Worm (Caenorhabditis elegans): Measurements from ENCODE around the gene F43H9.3.

The F43H9.3 gene

ce11 chrV:8040247-8041084 lies 15.7 kb upstream of the F43H9.3 start:
- TF ChIP-seq ceh-16 (tag; optimal IDR thresholded peaks at IDR 0.05) (peak; percentile 64), C34F6.9 (tag; optimal IDR thresholded peaks at IDR 0.05) (no peak), nhr-21 (tag; optimal IDR thresholded peaks at IDR 0.05) (peak; percentile 93), unc-62 (GFP tag; optimal IDR thresholded peaks at IDR 0.05) (no peak), zag-1 (tag; optimal IDR thresholded peaks at IDR 0.05) (no peak), ztf-1 (GFP tag; conservative IDR thresholded peaks at IDR 0.05) (no peak), nhr-11 (tag; optimal IDR thresholded peaks at IDR 0.05) (no peak), nhr-23 (tag; optimal IDR thresholded peaks at IDR 0.05) (no peak), F13H6.1 (tag; optimal IDR thresholded peaks at IDR 0.05) (no peak), ztf-11 (tag; optimal IDR thresholded peaks at IDR 0.05) (no peak), sma-9 (GFP tag; optimal IDR thresholded peaks at IDR 0.05) (peak; percentile 79), sma-9 (tag; optimal IDR thresholded peaks at IDR 0.05) (no peak), blmp-1 (tag; optimal IDR thresholded peaks at IDR 0.05; ENCODE audit: insufficient read depth) (peak; percentile 83), nhr-12 (tag; optimal IDR thresholded peaks at IDR 0.05) (no peak), nhr-10 (tag; optimal IDR thresholded peaks at IDR 0.05) (no peak), fos-1 (tag; optimal IDR thresholded peaks at IDR 0.05) (peak; percentile 55), sma-3 (GFP tag; optimal IDR thresholded peaks at IDR 0.05) (peak; percentile 89), egl-27 (tag; optimal IDR thresholded peaks at IDR 0.05) (peak; percentile 33), dmd-4 (tag; optimal IDR thresholded peaks at IDR 0.05) (no peak), elt-3 (tag; optimal IDR thresholded peaks at IDR 0.05) (no peak), skn-1 (tag; optimal IDR thresholded peaks at IDR 0.05) (no peak), ZK546.5 (tag; optimal IDR thresholded peaks at IDR 0.05) (no peak), Y55F3AM.14 (GFP tag; optimal IDR thresholded peaks at IDR 0.05) (no peak), lsy-2 (tag; optimal IDR thresholded peaks at IDR 0.05) (no peak), ceh-82 (tag; optimal IDR thresholded peaks at IDR 0.05) (no peak), lin-13 (GFP tag; optimal IDR thresholded peaks at IDR 0.05) (no peak), gmeb-1 (tag; optimal IDR thresholded peaks at IDR 0.05) (no peak), sem-4 (tag; optimal IDR thresholded peaks at IDR 0.05) (peak; percentile 1), nhr-6 (tag; optimal IDR thresholded peaks at IDR 0.05) (no peak), aly-2 (tag; optimal IDR thresholded peaks at IDR 0.05) (no peak), mbf-1 (tag; optimal IDR thresholded peaks at IDR 0.05) (no peak), nhr-25 (tag; optimal IDR thresholded peaks at IDR 0.05) (peak; percentile 43), ztf-4 (tag; optimal IDR thresholded peaks at IDR 0.05) (no peak), unc-55 (GFP tag; optimal IDR thresholded peaks at IDR 0.05) (no peak), mdl-1 (tag; optimal IDR thresholded peaks at IDR 0.05) (no peak), ama-1 (optimal IDR thresholded peaks at IDR 0.05) (peak; percentile 94), elt-1 (tag; optimal IDR thresholded peaks at IDR 0.05) (no peak), snpc-4 (tag; optimal IDR thresholded peaks at IDR 0.05) (no peak), nhr-129 (tag; optimal IDR thresholded peaks at IDR 0.05) (no peak), crh-2 (tag; optimal IDR thresholded peaks at IDR 0.05) (no peak), unc-39 (tag; optimal IDR thresholded peaks at IDR 0.05) (no peak), mab-5 (tag; optimal IDR thresholded peaks at IDR 0.05) (no peak), alr-1 (tag; optimal IDR thresholded peaks at IDR 0.05) (no peak)

- TF ChIP-seq sma-9 (GFP tag; optimal IDR thresholded peaks at IDR 0.05) (peak; percentile 5), sma-9 (tag; optimal IDR thresholded peaks at IDR 0.05) (no peak), nhr-12 (tag; optimal IDR thresholded peaks at IDR 0.05) (no peak), nhr-21 (tag; optimal IDR thresholded peaks at IDR 0.05) (peak; percentile 34), ama-1 (optimal IDR thresholded peaks at IDR 0.05) (peak; percentile 73)
These were observed 14.9 kb upstream of the F43H9.3 start for ce11 chrV:8039606-8040005.
